Worm (Caenorhabditis elegans) whole organism, midembryonic: Measurements from ENCODE around the gene F09C6.11.

ENCODE experiments used
- T22C8.4 ChIP-seq: fragments of 200-800 bp; sonication (Bioruptor generic); IDR thresholded peaks from 2 replicates; pipeline ENCODE4 v1.3.6; 2022; ENCODE audit warnings: missing genetic modification characterization, missing compliant biosample characterization
- flt-1 ChIP-seq: fragments of 200-800 bp; sonication (Bioruptor generic); IDR thresholded peaks from 2 replicates; pipeline ENCODE4 v1.3.6; 2022; ENCODE audit warnings: missing genetic modification characterization, missing compliant biosample characterization
- med-1 ChIP-seq: sonication (generic microtip); optimal IDR thresholded peaks from 2 replicates; lab custom pipeline; 2017; ENCODE audit warnings: missing genetic modification characterization, mild to moderate bottlenecking, missing compliant biosample characterization, antibody characterized with exemption, missing genetic modification reagents; ENCODE audit not compliant: insufficient read depth
- tab-1 ChIP-seq: fragments of 200-800 bp; sonication (Bioruptor generic); IDR thresholded peaks from 2 replicates; pipeline ENCODE4 v1.3.6; 2022; ENCODE audit warnings: missing genetic modification characterization, missing compliant biosample characterization

DNA sequence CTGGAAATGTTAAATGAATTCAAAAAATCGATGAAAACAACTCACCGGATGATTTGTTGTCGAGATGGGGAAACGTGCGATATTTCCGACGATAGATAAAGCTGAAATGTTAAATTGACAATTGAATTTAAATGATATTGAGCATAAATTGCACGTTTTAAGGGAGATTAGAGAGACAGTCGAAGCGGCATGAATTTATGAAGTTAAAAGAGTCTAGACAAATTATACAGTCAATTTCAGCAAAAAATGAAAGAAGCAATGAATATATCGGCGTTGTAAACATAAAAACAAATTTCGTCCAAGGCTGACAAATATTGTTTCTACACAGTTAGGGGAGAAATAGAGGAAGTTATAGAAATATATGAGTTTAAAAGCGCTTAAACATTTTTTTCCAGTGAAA is 45.2 kb upstream of the F09C6.11 start, which contains the start of gene Y102A5C.36:
- TF ChIP-seq tab-1 (GFP tag; lab: Robert Waterston, UW) = no peak
- no peak for TF ChIP-seq flt-1 (GFP tag; lab: Robert Waterston, UW)
- no peak for TF ChIP-seq T22C8.4
- TF ChIP-seq med-1 (GFP tag; lab: Kevin White, UChicago) = no peak
